Worm (Caenorhabditis elegans): Measurements from ENCODE around the gene eat-2.

Gene eat-2

ce11 chrII:14154357-14154756 lies 17.1 kb downstream of the eat-2 start, which contains the start of gene Y48B6A.1:
TSS of gene Y48B6A.1 (minus strand) at chrII:14154373.
- no peak for TF ChIP-seq unc-62 (GFP tag; optimal IDR thresholded peaks at IDR 0.05)
- no peak for TF ChIP-seq alr-1 (tag; optimal IDR thresholded peaks at IDR 0.05; ENCODE audit: borderline replicate concordance)
- TF ChIP-seq ceh-8 (GFP tag; optimal IDR thresholded peaks at IDR 0.05): peak; percentile 30
- TF ChIP-seq irx-1 (tag; optimal IDR thresholded peaks at IDR 0.05): peak; percentile 89
- no peak for TF ChIP-seq hlh-4 (tag; optimal IDR thresholded peaks at IDR 0.05)
- peak; percentile 93 for TF ChIP-seq pax-3 (tag; optimal IDR thresholded peaks at IDR 0.05)
- peak; percentile 65 for TF ChIP-seq zip-4 (GFP tag; optimal IDR thresholded peaks at IDR 0.05)
- TF ChIP-seq xbp-1 (tag; optimal IDR thresholded peaks at IDR 0.05): peak; percentile 94
- peak in 1 of 2 experiments; percentile 88 for TF ChIP-seq mdl-1 (tag; optimal IDR thresholded peaks at IDR 0.05)
- peak in 5 of 6 experiments; percentile 71 to 100 (median 85) for TF ChIP-seq elt-3 (tag; optimal IDR thresholded peaks at IDR 0.05)
- TF ChIP-seq lin-15B (tag; optimal IDR thresholded peaks at IDR 0.05): peak; percentile 99
- TF ChIP-seq aha-1 (tag; optimal IDR thresholded peaks at IDR 0.05): peak; percentile 44
- no peak for TF ChIP-seq efl-3 (GFP tag; optimal IDR thresholded peaks at IDR 0.05)
- peak; percentile 88 to 91 (median 88) for TF ChIP-seq dpl-1 (GFP tag; optimal IDR thresholded peaks at IDR 0.05)
- TF ChIP-seq pag-3 (tag; optimal IDR thresholded peaks at IDR 0.05; ENCODE audit: borderline replicate concordance, insufficient read depth): peak; percentile 54
- TF ChIP-seq jun-1 (tag; optimal IDR thresholded peaks at IDR 0.05): peak; percentile 89
- peak; percentile 93 to 95 for TF ChIP-seq lin-35 (GFP tag; optimal IDR thresholded peaks at IDR 0.05)
- peak; percentile 92 for TF ChIP-seq isw-1 (GFP tag; IDR thresholded peaks at IDR 0.05)
- TF ChIP-seq unc-30 (tag; optimal IDR thresholded peaks at IDR 0.05): no peak
- TF ChIP-seq mab-9 (GFP tag; IDR thresholded peaks at IDR 0.05): peak; percentile 75; the same call in 1 of the 2 replicates
- TF ChIP-seq ceh-88 (GFP tag; IDR thresholded peaks at IDR 0.05): peak; percentile 79
- no peak for TF ChIP-seq ama-1 (optimal IDR thresholded peaks at IDR 0.05)
- peak; percentile 93 for TF ChIP-seq vab-15 (tag; optimal IDR thresholded peaks at IDR 0.05)
- peak; percentile 94 for TF ChIP-seq tbx-2 (tag; optimal IDR thresholded peaks at IDR 0.05)
- TF ChIP-seq ceh-63 (GFP tag; optimal IDR thresholded peaks at IDR 0.05): peak; percentile 35
- TF ChIP-seq ztf-11 (tag; optimal IDR thresholded peaks at IDR 0.05): peak in 1 of 2 experiments; percentile 89
- TF ChIP-seq hlh-17 (GFP tag; optimal IDR thresholded peaks at IDR 0.05; ENCODE audit: borderline replicate concordance): no peak
- TF ChIP-seq lir-3 (tag; optimal IDR thresholded peaks at IDR 0.05; ENCODE audit: poor library complexity): peak; percentile 97
- TF ChIP-seq lin-14 (GFP tag; optimal IDR thresholded peaks at IDR 0.05): peak; percentile 96
- peak; percentile 94 for TF ChIP-seq snpc-4 (tag; optimal IDR thresholded peaks at IDR 0.05)
- peak; percentile 90 for TF ChIP-seq nhr-19 (GFP tag; conservative IDR thresholded peaks at IDR 0.05)
- peak; percentile 98 for TF ChIP-seq mep-1 (tag; optimal IDR thresholded peaks at IDR 0.05)
- no peak for TF ChIP-seq pqm-1 (tag; optimal IDR thresholded peaks at IDR 0.05)
- TF ChIP-seq nhr-71 (tag; optimal IDR thresholded peaks at IDR 0.05): peak; percentile 96
- TF ChIP-seq C04F5.9 (tag; optimal IDR thresholded peaks at IDR 0.05): peak; percentile 80
- peak; percentile 90 for TF ChIP-seq swsn-7 (tag; optimal IDR thresholded peaks at IDR 0.05)
- peak; percentile 96 for TF ChIP-seq nhr-90 (tag; optimal IDR thresholded peaks at IDR 0.05; ENCODE audit: poor library complexity)
- peak; percentile 74 for TF ChIP-seq ztf-4 (tag; optimal IDR thresholded peaks at IDR 0.05)
- peak; percentile 30 for TF ChIP-seq sup-37 (GFP tag; optimal IDR thresholded peaks at IDR 0.05)
- TF ChIP-seq aly-2 (tag; optimal IDR thresholded peaks at IDR 0.05): peak; percentile 88
- peak; percentile 87 for TF ChIP-seq blmp-1 (tag; optimal IDR thresholded peaks at IDR 0.05)
- peak; percentile 8 to 63 for TF ChIP-seq egl-27 (tag; optimal IDR thresholded peaks at IDR 0.05)
- peak; percentile 94 to 99 (median 96) for TF ChIP-seq ceh-82 (tag; optimal IDR thresholded peaks at IDR 0.05)
- TF ChIP-seq tlp-1 (tag; optimal IDR thresholded peaks at IDR 0.05): no peak
- no peak for TF ChIP-seq sptf-1 (tag; optimal IDR thresholded peaks at IDR 0.05)
- peak; percentile 66 for TF ChIP-seq fkh-10 (GFP tag; optimal IDR thresholded peaks at IDR 0.05)
- TF ChIP-seq nhr-12 (tag; optimal IDR thresholded peaks at IDR 0.05): no peak
- peak; percentile 71 for TF ChIP-seq sox-4 (tag; optimal IDR thresholded peaks at IDR 0.05)
- no peak for TF ChIP-seq ets-5 (GFP tag; IDR thresholded peaks at IDR 0.05)
- peak; percentile 99 for TF ChIP-seq unc-130 (tag; optimal IDR thresholded peaks at IDR 0.05)
- peak; percentile 49 for TF ChIP-seq elt-2 (tag; optimal IDR thresholded peaks at IDR 0.05)
- no peak for TF ChIP-seq zag-1 (tag; optimal IDR thresholded peaks at IDR 0.05)

Data from whole organism, L1 larva.